Fruit fly (Drosophila melanogaster) whole organism: ENCODE measurements around the gene CG42638.

Experiments
- CG8478 ChIP-seq: fragments of >200 bp; optimal IDR thresholded peaks from 2 replicates; lab custom pipeline; 2018; ENCODE audit warnings: inconsistent platforms
- Dll ChIP-seq: fragments of >200 bp; optimal IDR thresholded peaks from 2 replicates; lab custom pipeline; 2017
- psq ChIP-seq: fragments of >200 bp; optimal IDR thresholded peaks from 2 replicates; lab custom pipeline; 2017

DNA sequence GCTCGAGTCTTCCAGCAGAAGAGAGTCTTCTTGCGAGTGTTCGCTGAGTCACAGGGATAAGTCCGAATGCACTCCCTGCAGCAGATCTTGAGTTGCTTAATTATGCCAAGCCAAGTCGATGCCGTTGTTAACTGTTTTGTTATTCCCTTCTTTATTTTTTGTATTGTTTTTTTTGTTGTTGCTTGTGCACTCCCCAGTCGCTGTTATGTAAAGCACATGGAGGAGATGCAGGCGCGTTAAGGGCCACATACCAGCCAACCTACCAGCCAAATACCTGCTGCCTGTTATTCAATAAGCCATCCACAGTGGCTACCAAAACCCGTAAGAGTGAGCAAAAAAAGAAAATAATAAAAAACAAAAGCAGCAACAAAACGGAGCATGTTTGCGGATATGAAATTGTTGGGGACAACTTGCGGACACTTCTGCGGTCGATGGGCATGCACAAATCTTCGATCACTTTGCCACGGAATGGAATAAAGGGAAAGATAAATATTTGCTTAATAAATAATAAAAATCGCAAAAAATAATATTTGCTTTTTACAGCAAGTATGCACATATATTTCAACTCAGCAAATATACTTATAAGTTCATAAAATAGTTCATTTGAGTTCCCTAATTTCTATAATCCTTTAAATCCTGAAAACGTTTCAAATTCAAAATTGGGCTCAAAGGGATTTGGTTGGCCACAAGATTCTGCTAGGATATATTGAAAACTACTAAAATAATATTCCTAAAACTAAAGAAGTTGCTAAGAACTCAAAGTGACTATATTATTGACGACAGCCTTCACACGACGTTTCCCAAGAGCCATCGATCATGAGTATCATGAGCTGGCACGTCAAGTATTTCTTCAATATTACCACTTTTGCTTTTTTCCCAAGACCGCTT, 53.2 kb downstream of the CG42638 start:
- TF ChIP-seq Dll (lab: Kevin White, UChicago) = no peak
- no peak for TF ChIP-seq CG8478 (lab: Kevin White, UChicago)
- TF ChIP-seq psq (lab: Kevin White, UChicago) = no peak
